Fruit fly (Drosophila melanogaster) whole organism, pupa: ENCODE data around the gene CG18557.

Source experiments
- CG10348 ChIP-seq: fragments of 200-800 bp; sonication (Bioruptor generic); IDR thresholded peaks from 2 replicates; pipeline ENCODE4 v1.3.6; 2022; ENCODE audit warnings: missing biosample characterization, missing genetic modification characterization
- CG12605 ChIP-seq: fragments of 200-800 bp; sonication (Bioruptor generic); IDR thresholded peaks from 2 replicates; pipeline ENCODE4 v1.3.6; 2022; ENCODE audit warnings: missing biosample characterization, missing genetic modification characterization
- CG13204 ChIP-seq: fragments of 200-800 bp; sonication (Bioruptor generic); optimal IDR thresholded peaks from 2 replicates; lab custom pipeline; 2018; ENCODE audit warnings: missing biosample characterization, mild to moderate bottlenecking, missing genetic modification characterization, moderate library complexity
- CG14655 ChIP-seq: fragments of 200-800 bp; sonication (Bioruptor generic); optimal IDR thresholded peaks from 3 replicates; lab custom pipeline; 2017; ENCODE audit warnings: mild to moderate bottlenecking, missing biosample characterization, missing genetic modification reagents, missing genetic modification characterization
- CG15710 ChIP-seq: fragments of 200-800 bp; sonication (Bioruptor generic); optimal IDR thresholded peaks from 2 replicates; lab custom pipeline; 2018; ENCODE audit warnings: missing biosample characterization, mild to moderate bottlenecking, missing genetic modification characterization, moderate library complexity
- CG17806 ChIP-seq: fragments of 200-800 bp; sonication (Bioruptor generic); optimal IDR thresholded peaks from 2 replicates; lab custom pipeline; 2018; ENCODE audit warnings: missing biosample characterization, mild to moderate bottlenecking, missing genetic modification characterization, moderate library complexity
- CG32121 ChIP-seq: fragments of 200-800 bp; sonication (Bioruptor generic); IDR thresholded peaks from 2 replicates; pipeline ENCODE4 v1.3.6; 2022; ENCODE audit warnings: missing biosample characterization, missing genetic modification characterization
- CG34367 ChIP-seq: fragments of 200-800 bp; sonication (Bioruptor generic); optimal IDR thresholded peaks from 2 replicates; lab custom pipeline; 2018; ENCODE audit warnings: missing biosample characterization, mild to moderate bottlenecking, missing genetic modification characterization
- CG4496 ChIP-seq: fragments of 200-800 bp; sonication (Bioruptor generic); IDR thresholded peaks from 3 replicates; pipeline ENCODE4 v1.3.6; 2022; ENCODE audit warnings: missing biosample characterization, missing genetic modification characterization
- CG8159 ChIP-seq: fragments of 200-800 bp; sonication (Bioruptor generic); optimal IDR thresholded peaks from 3 replicates; lab custom pipeline; 2018; ENCODE audit warnings: missing biosample characterization, mild to moderate bottlenecking, missing genetic modification characterization, moderate library complexity
- CG8301 ChIP-seq: fragments of 200-800 bp; sonication (Bioruptor generic); optimal IDR thresholded peaks from 2 replicates; lab custom pipeline; 2018; ENCODE audit warnings: missing biosample characterization, mild to moderate bottlenecking, missing genetic modification characterization
- CG9948 ChIP-seq: fragments of 200-800 bp; sonication (Bioruptor generic); optimal IDR thresholded peaks from 2 replicates; lab custom pipeline; 2018; ENCODE audit warnings: missing biosample characterization, mild to moderate bottlenecking, missing genetic modification characterization, moderate library complexity
- D1 ChIP-seq: fragments of 200-800 bp; sonication (Bioruptor generic); optimal IDR thresholded peaks from 2 replicates; lab custom pipeline; 2018; ENCODE audit warnings: missing biosample characterization, mild to moderate bottlenecking, missing genetic modification characterization, moderate library complexity
- EcR ChIP-seq: fragments of 200-800 bp; sonication (Bioruptor generic); optimal IDR thresholded peaks from 3 replicates; lab custom pipeline; 2019; ENCODE audit warnings: missing biosample characterization, missing genetic modification characterization, mild to moderate bottlenecking, moderate library complexity, missing genetic modification reagents
- Ets98B ChIP-seq: fragments of 200-800 bp; sonication (Bioruptor generic); IDR thresholded peaks from 2 replicates; pipeline ENCODE4 v1.3.6; 2022; ENCODE audit warnings: missing biosample characterization, missing genetic modification characterization
- Pif1A ChIP-seq: fragments of 200-800 bp; sonication (Bioruptor generic); optimal IDR thresholded peaks from 3 replicates; lab custom pipeline; 2016; ENCODE audit warnings: missing biosample characterization, missing genetic modification characterization
- Pif1B ChIP-seq: fragments of 200-800 bp; sonication (Bioruptor generic); optimal IDR thresholded peaks from 3 replicates; lab custom pipeline; 2016; ENCODE audit warnings: missing biosample characterization, missing genetic modification characterization
- Snoo ChIP-seq: fragments of 200-800 bp; sonication (Bioruptor generic); optimal IDR thresholded peaks from 3 replicates; lab custom pipeline; 2017; ENCODE audit warnings: missing biosample characterization, mild to moderate bottlenecking, missing genetic modification characterization, inconsistent platforms
- fd96Ca ChIP-seq: fragments of 200-800 bp; sonication (Bioruptor generic); IDR thresholded peaks from 3 replicates; pipeline ENCODE4 v1.3.6; 2022; ENCODE audit warnings: missing biosample characterization, missing genetic modification characterization
- gl ChIP-seq: fragments of 200-800 bp; sonication (Bioruptor generic); optimal IDR thresholded peaks from 2 replicates; lab custom pipeline; 2018; ENCODE audit warnings: missing biosample characterization, mild to moderate bottlenecking, missing genetic modification characterization
- rn ChIP-seq: fragments of 200-800 bp; sonication (Bioruptor generic); IDR thresholded peaks from 2 replicates; pipeline ENCODE4 v1.3.6; 2022; ENCODE audit warnings: missing biosample characterization, missing genetic modification characterization

The CG18557 gene

DNA sequence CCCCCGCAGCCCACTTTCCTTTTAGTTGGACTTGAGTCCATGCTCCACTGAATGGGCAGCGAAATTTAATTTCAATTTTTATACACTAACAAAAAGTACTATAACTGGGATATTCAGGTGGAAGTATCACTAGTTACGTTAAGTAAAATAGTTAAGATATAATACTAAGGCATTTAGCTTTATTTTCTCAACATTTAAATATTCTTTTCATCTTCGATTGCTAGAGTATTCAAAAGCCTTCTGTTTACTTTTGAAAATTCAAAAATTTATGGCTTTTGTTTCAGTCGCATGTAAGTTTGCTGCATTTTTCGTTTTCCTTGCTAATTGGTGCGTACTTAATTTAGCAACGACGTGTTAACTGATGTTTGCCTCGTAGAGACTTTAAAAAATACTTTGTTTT is 6.1 kb upstream of the CG18557 start:
- peak; percentile 36; the same call in 1 of the 2 replicates for TF ChIP-seq Ets98B (GFP tag; lab: Robert Waterston, UW)
- 0 out of 2 replicates have a peak, but pooled peaks have one; percentile 26 for TF ChIP-seq CG12605 (GFP tag; lab: Robert Waterston, UW)
- TF ChIP-seq CG32121 (GFP tag; lab: Robert Waterston, UW): peak; percentile 47; the same call in 1 of the 2 replicates
- TF ChIP-seq Snoo: no peak
- TF ChIP-seq, all 21 proteins: peak for 3

DNA sequence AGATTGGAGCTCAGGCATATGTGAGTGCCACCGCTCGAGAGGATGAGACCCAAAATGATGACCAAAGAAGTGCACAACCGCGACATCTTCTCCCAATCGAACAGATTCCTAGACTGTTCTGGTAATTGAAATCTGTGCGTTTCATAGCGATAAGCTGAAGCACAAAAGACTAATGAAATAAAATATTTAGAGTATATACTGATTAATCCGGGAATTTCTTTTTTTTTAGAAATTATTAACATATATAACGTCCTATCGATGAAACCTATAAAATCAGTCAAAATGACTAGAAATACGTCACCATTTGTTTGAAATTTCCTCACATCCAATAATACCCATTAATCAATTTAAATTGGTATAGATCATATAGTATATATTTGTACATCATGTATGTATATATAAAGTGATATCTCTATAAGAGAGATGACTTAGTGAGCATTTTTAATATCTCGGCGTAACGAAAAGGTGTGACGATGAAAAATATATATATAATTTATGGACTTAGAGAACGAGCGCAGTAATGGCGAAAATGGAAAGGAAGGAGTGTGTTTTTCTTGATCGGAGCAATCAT is 1.7 kb upstream of the CG18557 start, which contains the start of the genes CG3117 and CG2983:
TSS of gene CG3117 (minus strand) at position 101 of the 571 bp plus-strand sequence.
TSS of gene CG2983 (plus strand) at position 521 of the 571 bp plus-strand sequence.
- TF ChIP-seq CG10348 (GFP tag; lab: Robert Waterston, UW) (no peak), CG9948 (tag; lab: Kevin White, UChicago) (no peak), gl (tag; lab: Kevin White, UChicago) (no peak), CG12605 (GFP tag; lab: Robert Waterston, UW) (no peak), D1 (tag; lab: Kevin White, UChicago) (no peak), CG17806 (tag; lab: Kevin White, UChicago) (no peak)

DNA sequence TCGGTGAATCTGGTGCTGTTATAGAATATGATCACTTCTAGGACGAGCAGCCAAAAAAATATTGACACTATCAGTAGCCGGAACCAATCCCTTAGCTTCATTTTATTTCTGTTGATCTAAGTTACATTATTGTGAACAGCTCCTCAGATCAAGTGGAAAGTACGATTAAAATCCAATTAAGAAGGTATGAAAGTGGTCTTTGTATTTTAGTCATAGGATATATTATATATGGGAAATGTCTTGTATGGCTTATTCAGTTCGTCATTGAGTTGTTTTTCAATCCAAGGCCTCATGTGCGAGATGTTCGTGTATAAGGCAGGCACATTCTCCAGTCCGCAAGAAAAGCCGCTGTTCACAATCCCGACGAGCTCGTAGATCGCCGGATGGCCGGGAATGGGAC is 1.1 kb downstream of the CG18557 start, which contains the start of gene CG18558:
TSS of gene CG18558 (minus strand) at position 101 of the 400 bp plus-strand sequence.
- TF ChIP-seq CG14655: no peak
- no peak for TF ChIP-seq CG10348 (GFP tag; lab: Robert Waterston, UW)
- no peak for TF ChIP-seq D1 (tag; lab: Kevin White, UChicago)
- no peak for TF ChIP-seq CG4496 (GFP tag; lab: Robert Waterston, UW)
- TF ChIP-seq CG34367 (tag; lab: Kevin White, UChicago): no peak
- no peak for TF ChIP-seq CG12605 (GFP tag; lab: Robert Waterston, UW)
- no peak for TF ChIP-seq Pif1A (GFP tag; lab: Kevin White, UChicago)
- no peak for TF ChIP-seq CG17806 (tag; lab: Kevin White, UChicago)
- TF ChIP-seq CG8301 (tag; lab: Kevin White, UChicago): no peak
- TF ChIP-seq Snoo: no peak
- no peak for TF ChIP-seq Ets98B (GFP tag; lab: Robert Waterston, UW)
- TF ChIP-seq CG13204 (GFP tag; lab: Kevin White, UChicago): no peak
- no peak for TF ChIP-seq CG32121 (GFP tag; lab: Robert Waterston, UW)
- TF ChIP-seq fd96Ca (GFP tag; lab: Robert Waterston, UW): no peak
- no peak for TF ChIP-seq CG15710 (tag; lab: Kevin White, UChicago)
- TF ChIP-seq CG8159: no peak

DNA sequence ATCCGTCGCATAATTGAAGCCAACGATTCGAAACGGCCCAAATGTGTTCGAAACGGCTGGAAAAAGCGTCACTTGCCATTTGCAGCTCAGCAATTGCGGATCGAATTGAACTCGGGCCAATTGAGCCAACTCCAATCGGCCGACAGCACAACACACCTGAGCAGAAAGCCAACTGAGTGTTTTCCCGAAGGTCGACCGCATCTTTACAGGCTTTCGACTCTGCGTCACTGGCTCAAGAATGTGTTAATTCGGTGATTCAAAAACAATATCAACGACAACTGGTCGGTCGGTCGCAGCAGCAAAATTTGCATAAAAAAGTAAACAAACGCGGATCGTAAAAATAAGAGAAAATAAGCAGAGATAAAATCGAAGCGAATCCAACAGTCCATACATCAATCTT is 5.2 kb downstream of the CG18557 start:
- TF ChIP-seq D1 (tag; lab: Kevin White, UChicago) (no peak), EcR (GFP tag; lab: Kevin White, UChicago) (peak; percentile 19)

DNA sequence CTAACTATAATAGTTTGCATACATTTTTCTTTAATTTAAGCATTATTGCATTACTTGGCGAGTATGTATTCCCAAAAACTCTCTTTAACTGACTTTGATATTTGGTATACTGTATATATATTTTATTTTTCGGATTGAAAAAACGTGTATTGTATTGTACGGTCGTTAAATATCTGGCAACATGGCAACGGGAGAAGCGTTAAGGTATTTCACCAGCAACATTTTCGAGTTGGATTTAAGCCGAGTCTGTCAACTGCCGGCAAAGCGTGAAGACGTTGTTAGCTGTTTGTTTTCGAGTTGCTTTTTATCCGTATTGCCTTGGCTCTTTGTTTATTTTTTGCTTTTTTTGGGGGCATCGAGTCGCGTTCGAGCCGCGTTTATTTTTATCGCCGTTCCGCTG is 5.7 kb downstream of the CG18557 start, which contains the start of gene CG2975:
TSS of gene CG2975 (plus strand) at position 275 of the 400 bp plus-strand sequence.
- TF ChIP-seq CG32121 (GFP tag; lab: Robert Waterston, UW) (no peak), D1 (tag; lab: Kevin White, UChicago) (no peak), CG10348 (GFP tag; lab: Robert Waterston, UW) (no peak), CG8301 (tag; lab: Kevin White, UChicago) (no peak), CG34367 (tag; lab: Kevin White, UChicago) (no peak), rn (no peak), Pif1B (GFP tag; lab: Kevin White, UChicago) (no peak), CG14655 (no peak), EcR (GFP tag; lab: Kevin White, UChicago) (no peak), CG15710 (tag; lab: Kevin White, UChicago) (no peak), Ets98B (GFP tag; lab: Robert Waterston, UW) (no peak), fd96Ca (GFP tag; lab: Robert Waterston, UW) (no peak), CG13204 (GFP tag; lab: Kevin White, UChicago) (no peak), CG9948 (tag; lab: Kevin White, UChicago) (no peak), CG4496 (GFP tag; lab: Robert Waterston, UW) (no peak), CG12605 (GFP tag; lab: Robert Waterston, UW) (no peak), Snoo (no peak), gl (tag; lab: Kevin White, UChicago) (no peak)

DNA sequence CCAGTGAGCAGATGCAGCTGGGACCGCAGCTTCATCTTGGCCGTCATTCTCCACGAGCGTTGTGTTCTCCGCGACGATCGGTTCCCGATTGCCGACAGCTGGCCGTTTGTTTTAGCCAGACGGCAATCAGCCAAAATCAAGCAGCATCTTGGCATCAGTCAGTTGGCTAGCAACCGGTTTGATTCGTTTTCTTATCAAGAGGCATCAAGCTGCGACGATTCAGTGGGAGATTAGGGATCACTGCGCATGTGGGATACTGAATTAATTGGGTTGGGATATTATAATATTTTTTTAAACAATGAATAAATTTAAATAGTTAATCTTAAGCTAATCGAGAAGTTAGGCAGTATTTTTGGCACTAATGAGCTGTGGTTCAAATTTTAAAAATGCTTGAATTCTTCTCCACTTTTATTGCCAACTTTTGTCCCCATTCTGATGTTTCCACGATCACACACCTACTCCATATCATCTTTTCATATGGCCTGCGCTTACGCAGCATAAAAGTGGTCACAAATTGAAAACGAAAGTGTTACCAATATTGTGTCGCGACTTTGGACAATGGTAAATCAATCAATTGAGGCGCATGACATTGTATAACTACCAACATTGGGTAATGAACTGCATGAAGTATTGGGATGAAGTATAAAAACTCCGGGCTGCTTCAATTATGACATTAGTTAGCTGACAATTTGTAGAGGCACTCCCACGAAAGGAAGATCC is 7.6 kb downstream of the CG18557 start, which contains the start of the genes CG3119 and Cpr23B:
TSS of gene CG3119 (minus strand) at position 92 of the 720 bp plus-strand sequence.
TSS of gene Cpr23B (plus strand) at position 670 of the 720 bp plus-strand sequence.
- TF ChIP-seq CG15710 (tag; lab: Kevin White, UChicago) (no peak), CG13204 (GFP tag; lab: Kevin White, UChicago) (no peak), CG34367 (tag; lab: Kevin White, UChicago) (no peak), CG8301 (tag; lab: Kevin White, UChicago) (no peak), CG10348 (GFP tag; lab: Robert Waterston, UW) (no peak), CG4496 (GFP tag; lab: Robert Waterston, UW) (no peak), CG12605 (GFP tag; lab: Robert Waterston, UW) (no peak), CG14655 (no peak), rn (no peak), fd96Ca (GFP tag; lab: Robert Waterston, UW) (no peak), Pif1B (GFP tag; lab: Kevin White, UChicago) (no peak), CG17806 (tag; lab: Kevin White, UChicago) (no peak), Pif1A (GFP tag; lab: Kevin White, UChicago) (no peak), D1 (tag; lab: Kevin White, UChicago) (no peak), CG9948 (tag; lab: Kevin White, UChicago) (no peak)
